Worm (Caenorhabditis elegans): ENCODE measurements around the gene Y49F6C.8.

The Y49F6C.8 gene

ce11 chrII:3376789-3377188 is 6.9 kb upstream of the Y49F6C.8 start, which contains the start of gene bath-9:
bath-9 (plus strand) TSS chrII:3377089.
- TF ChIP-seq cnd-1 (tag; optimal IDR thresholded peaks at IDR 0.05) (no peak), nhr-2 (tag; optimal IDR thresholded peaks at IDR 0.05) (peak; percentile 8)

- TF ChIP-seq lsy-2 (tag; optimal IDR thresholded peaks at IDR 0.05) (no peak), nhr-12 (tag; optimal IDR thresholded peaks at IDR 0.05) (no peak), mep-1 (tag; optimal IDR thresholded peaks at IDR 0.05) (no peak), flh-1 (GFP tag; optimal IDR thresholded peaks at IDR 0.05) (no peak), nhr-28 (tag; optimal IDR thresholded peaks at IDR 0.05) (no peak), nhr-237 (tag; optimal IDR thresholded peaks at IDR 0.05) (no peak), cnd-1 (tag; optimal IDR thresholded peaks at IDR 0.05) (no peak), lin-32 (GFP tag; optimal IDR thresholded peaks at IDR 0.05) (no peak), ztf-11 (tag; optimal IDR thresholded peaks at IDR 0.05) (no peak), snpc-4 (tag; optimal IDR thresholded peaks at IDR 0.05) (no peak), zip-8 (tag; optimal IDR thresholded peaks at IDR 0.05) (no peak), M03D4.4 (tag; optimal IDR thresholded peaks at IDR 0.05) (no peak), nhr-2 (tag; optimal IDR thresholded peaks at IDR 0.05) (no peak)
These were observed 5.4 kb upstream of the Y49F6C.8 start for ce11 chrII:3375302-3375701.

ce11 chrII:3374779-3375178 is 4.9 kb upstream of the Y49F6C.8 start, which contains the start of gene bath-10:
bath-10 (plus strand) TSS chrII:3375079.
- no peak for TF ChIP-seq ztf-11 (tag; optimal IDR thresholded peaks at IDR 0.05)
- peak; percentile 22 for TF ChIP-seq nhr-2 (tag; optimal IDR thresholded peaks at IDR 0.05)
- no peak for TF ChIP-seq ham-2 (GFP tag; optimal IDR thresholded peaks at IDR 0.05)
- no peak for TF ChIP-seq mep-1 (tag; optimal IDR thresholded peaks at IDR 0.05)
- no peak for TF ChIP-seq sem-2 (GFP tag; optimal IDR thresholded peaks at IDR 0.05)

- no peak for TF ChIP-seq lin-32 (GFP tag; optimal IDR thresholded peaks at IDR 0.05)
- peak; percentile 77 for TF ChIP-seq ces-1 (GFP tag; optimal IDR thresholded peaks at IDR 0.05)
These were observed 4.0 kb upstream of the Y49F6C.8 start for ce11 chrII:3373875-3374274.

- no peak for TF ChIP-seq M03D4.4 (tag; optimal IDR thresholded peaks at IDR 0.05)
- TF ChIP-seq hlh-1 (tag; optimal IDR thresholded peaks at IDR 0.05) = no peak
These were observed 1.1 kb upstream of the Y49F6C.8 start, which contains the start of gene bath-23 for ce11 chrII:3371010-3371409. bath-23 (plus strand) TSS chrII:3371310.

ce11 chrII:3368097-3368496 is 1.8 kb downstream of the Y49F6C.8 start, which contains the start of gene Y49F6C.7:
Y49F6C.7 (minus strand) TSS chrII:3368197.
- no peak for TF ChIP-seq lin-13 (tag; optimal IDR thresholded peaks at IDR 0.05)
- TF ChIP-seq pha-4 (tag; optimal IDR thresholded peaks at IDR 0.05) = no peak
- no peak for TF ChIP-seq cnd-1 (tag; optimal IDR thresholded peaks at IDR 0.05)
- TF ChIP-seq tbx-8 (GFP tag; optimal IDR thresholded peaks at IDR 0.05) = no peak
- no peak for TF ChIP-seq ceh-83 (GFP tag; optimal IDR thresholded peaks at IDR 0.05)
- no peak for TF ChIP-seq ceh-43 (GFP tag; optimal IDR thresholded peaks at IDR 0.05)
- no peak for TF ChIP-seq mab-5 (tag; optimal IDR thresholded peaks at IDR 0.05)

ce11 chrII:3367100-3367499 is 2.8 kb downstream of the Y49F6C.8 start, which contains the start of gene Y49F6C.6:
Y49F6C.6 (minus strand) TSS chrII:3367200.
- no peak for TF ChIP-seq mep-1 (tag; optimal IDR thresholded peaks at IDR 0.05)
- no peak for TF ChIP-seq mab-5 (tag; optimal IDR thresholded peaks at IDR 0.05)
- TF ChIP-seq sem-2 (GFP tag; optimal IDR thresholded peaks at IDR 0.05) = no peak
- TF ChIP-seq elt-3 (tag; optimal IDR thresholded peaks at IDR 0.05) = no peak
- no peak for TF ChIP-seq pha-4 (tag; optimal IDR thresholded peaks at IDR 0.05)
- no peak for TF ChIP-seq lin-13 (tag; optimal IDR thresholded peaks at IDR 0.05)
- no peak for TF ChIP-seq ceh-43 (GFP tag; optimal IDR thresholded peaks at IDR 0.05)
- no peak for TF ChIP-seq M03D4.4 (tag; optimal IDR thresholded peaks at IDR 0.05)
- no peak for TF ChIP-seq mls-2 (tag; optimal IDR thresholded peaks at IDR 0.05)
- no peak for TF ChIP-seq nhr-76 (tag; optimal IDR thresholded peaks at IDR 0.05)
- no peak for TF ChIP-seq tbx-8 (GFP tag; optimal IDR thresholded peaks at IDR 0.05)
- no peak for TF ChIP-seq nhr-12 (tag; optimal IDR thresholded peaks at IDR 0.05)
- TF ChIP-seq flh-1 (GFP tag; optimal IDR thresholded peaks at IDR 0.05) = no peak
- TF ChIP-seq bed-3 (GFP tag; optimal IDR thresholded peaks at IDR 0.05) = no peak
- TF ChIP-seq nhr-28 (tag; optimal IDR thresholded peaks at IDR 0.05) = no peak
- no peak for TF ChIP-seq hlh-1 (tag; optimal IDR thresholded peaks at IDR 0.05)
